Fruit fly (Drosophila melanogaster) whole organism, embryonic: Measurements from ENCODE around the gene numb.

Experiments
- Antp ChIP-seq: fragments of 200-800 bp; sonication (Bioruptor generic); optimal IDR thresholded peaks from 3 replicates; lab custom pipeline; 2016; ENCODE audit warnings: missing biosample characterization, missing genetic modification characterization
- Asciz ChIP-seq: fragments of 200-800 bp; sonication (Bioruptor generic); optimal IDR thresholded peaks from 2 replicates; lab custom pipeline; 2017; ENCODE audit warnings: missing biosample characterization, mild to moderate bottlenecking, missing genetic modification characterization, missing genetic modification reagents
- CG10209 ChIP-seq: fragments of 200-800 bp; sonication (Bioruptor generic); optimal IDR thresholded peaks from 3 replicates; lab custom pipeline; 2017; ENCODE audit warnings: missing biosample characterization, mild to moderate bottlenecking, missing genetic modification characterization, missing genetic modification reagents
- CG10543 ChIP-seq: fragments of 200-800 bp; sonication (Bioruptor generic); optimal IDR thresholded peaks from 3 replicates; lab custom pipeline; 2017; ENCODE audit warnings: missing biosample characterization, mild to moderate bottlenecking, missing genetic modification characterization, moderate library complexity
- CG10979 ChIP-seq: fragments of 200-800 bp; sonication (Bioruptor generic); optimal IDR thresholded peaks from 2 replicates; lab custom pipeline; 2018; ENCODE audit warnings: missing biosample characterization, mild to moderate bottlenecking, missing genetic modification characterization, moderate library complexity
- CG11247 ChIP-seq: fragments of 200-800 bp; sonication (Bioruptor generic); IDR thresholded peaks from 2 replicates; pipeline ENCODE4 v1.3.6; 2022; ENCODE audit warnings: missing biosample characterization, missing genetic modification characterization
- CG11695 ChIP-seq: fragments of 200-800 bp; sonication (Bioruptor generic); IDR thresholded peaks from 3 replicates; pipeline ENCODE4 v1.3.6; 2022; ENCODE audit warnings: missing biosample characterization, missing genetic modification characterization
- CG12104 ChIP-seq: fragments of 200-800 bp; sonication (Bioruptor generic); optimal IDR thresholded peaks from 3 replicates; lab custom pipeline; 2016; ENCODE audit warnings: missing biosample characterization, missing genetic modification characterization
- CG12219 ChIP-seq: fragments of 200-800 bp; sonication (Bioruptor generic); optimal IDR thresholded peaks from 3 replicates; lab custom pipeline; 2018; ENCODE audit warnings: missing biosample characterization, mild to moderate bottlenecking, missing genetic modification characterization
- CG12236 ChIP-seq: fragments of 200-800 bp; sonication (Bioruptor generic); optimal IDR thresholded peaks from 2 replicates; lab custom pipeline; 2016; ENCODE audit warnings: missing biosample characterization, missing genetic modification characterization
- CG12659 ChIP-seq: fragments of 200-800 bp; sonication (Bioruptor generic); optimal IDR thresholded peaks from 3 replicates; lab custom pipeline; 2017; ENCODE audit warnings: mild to moderate bottlenecking, missing biosample characterization, missing genetic modification reagents, missing genetic modification characterization
- CG13894 ChIP-seq: fragments of 200-800 bp; sonication (Bioruptor generic); optimal IDR thresholded peaks from 3 replicates; lab custom pipeline; 2018; ENCODE audit warnings: missing biosample characterization, mild to moderate bottlenecking, missing genetic modification characterization, moderate library complexity
- CG17186 ChIP-seq: fragments of 200-800 bp; sonication (Bioruptor generic); optimal IDR thresholded peaks from 3 replicates; lab custom pipeline; 2017; ENCODE audit warnings: missing biosample characterization, missing genetic modification reagents, missing genetic modification characterization
- CG18011 ChIP-seq: fragments of 200-800 bp; sonication (Bioruptor generic); optimal IDR thresholded peaks from 2 replicates; lab custom pipeline; 2017; ENCODE audit warnings: missing biosample characterization, missing genetic modification characterization, mild to moderate bottlenecking, moderate library complexity, missing genotype
- CG18476 ChIP-seq: fragments of 200-800 bp; sonication (Bioruptor generic); optimal IDR thresholded peaks from 2 replicates; lab custom pipeline; 2016; ENCODE audit warnings: missing biosample characterization, mild to moderate bottlenecking, missing genetic modification characterization
- CG2116 ChIP-seq: fragments of 200-800 bp; sonication (Bioruptor generic); optimal IDR thresholded peaks from 3 replicates; lab custom pipeline; 2018; ENCODE audit warnings: missing biosample characterization, mild to moderate bottlenecking, missing genetic modification characterization
- CG31441 ChIP-seq: fragments of 200-800 bp; sonication (Bioruptor generic); IDR thresholded peaks from 2 replicates; pipeline ENCODE4 v1.3.6; 2022; ENCODE audit warnings: missing biosample characterization, missing genetic modification characterization
- CG34224 ChIP-seq: fragments of 200-800 bp; sonication (Bioruptor generic); IDR thresholded peaks from 3 replicates; pipeline ENCODE4 v1.3.6; 2022; ENCODE audit warnings: missing biosample characterization, missing genetic modification characterization; ENCODE audit not compliant: partially characterized antibody
- CG4730 ChIP-seq: fragments of 200-800 bp; sonication (Bioruptor generic); IDR thresholded peaks from 2 replicates; pipeline ENCODE4 v1.3.6; 2022; ENCODE audit warnings: missing biosample characterization, missing genetic modification characterization
- CG7556 ChIP-seq: fragments of 200-800 bp; sonication (Bioruptor generic); optimal IDR thresholded peaks from 2 replicates; lab custom pipeline; 2017; ENCODE audit warnings: missing biosample characterization, mild to moderate bottlenecking, missing genetic modification characterization
- CG7987 ChIP-seq: fragments of 200-800 bp; sonication (Bioruptor generic); optimal IDR thresholded peaks from 2 replicates; lab custom pipeline; 2018; ENCODE audit warnings: missing biosample characterization, mild to moderate bottlenecking, missing genetic modification characterization, moderate library complexity
- CG9876 ChIP-seq: fragments of 200-800 bp; sonication (Bioruptor generic); optimal IDR thresholded peaks from 2 replicates; lab custom pipeline; 2016; ENCODE audit warnings: missing biosample characterization, missing genetic modification characterization
- CkIIα-i1 ChIP-seq: fragments of 200-800 bp; sonication (Bioruptor generic); IDR thresholded peaks from 2 replicates; pipeline ENCODE4 v1.3.6; 2022; ENCODE audit warnings: missing biosample characterization, missing genetic modification characterization
- Dip2 ChIP-seq: fragments of 200-800 bp; sonication (Bioruptor generic); IDR thresholded peaks from 2 replicates; pipeline ENCODE4 v1.3.6; 2022; ENCODE audit warnings: missing biosample characterization, missing genetic modification characterization
- Dref ChIP-seq: fragments of 200-800 bp; sonication (Bioruptor generic); IDR thresholded peaks from 2 replicates; pipeline ENCODE4 v1.3.6; 2022; ENCODE audit warnings: missing biosample characterization, missing genetic modification characterization
- Ets65A ChIP-seq: fragments of 200-800 bp; sonication (Bioruptor generic); peaks from one replicate; lab custom pipeline; 2016; ENCODE audit warnings: missing biosample characterization, missing genetic modification characterization
- Hsf ChIP-seq: fragments of 200-800 bp; sonication (Bioruptor generic); optimal IDR thresholded peaks from 3 replicates; lab custom pipeline; 2016; ENCODE audit warnings: missing biosample characterization, missing genetic modification characterization
- MBD-R2 ChIP-seq: fragments of 200-800 bp; sonication (Bioruptor generic); IDR thresholded peaks from 2 replicates; pipeline ENCODE4 v1.3.6; 2022; ENCODE audit warnings: missing biosample characterization, missing genetic modification characterization
- MTF-1 ChIP-seq: fragments of 200-800 bp; sonication (Bioruptor generic); optimal IDR thresholded peaks from 2 replicates; lab custom pipeline; 2018; ENCODE audit warnings: missing biosample characterization, mild to moderate bottlenecking, missing genetic modification characterization, borderline replicate concordance
- Mad ChIP-seq: fragments of 200-800 bp; sonication (Bioruptor generic); optimal IDR thresholded peaks from 2 replicates; lab custom pipeline; 2016; ENCODE audit warnings: missing biosample characterization, missing genetic modification characterization
- NK7.1 ChIP-seq: fragments of 200-800 bp; sonication (Bioruptor generic); optimal IDR thresholded peaks from 3 replicates; lab custom pipeline; 2016; ENCODE audit warnings: missing biosample characterization, missing genetic modification characterization
- Nf-YA ChIP-seq: fragments of 200-800 bp; sonication (Bioruptor generic); IDR thresholded peaks from 2 replicates; pipeline ENCODE4 v1.3.6; 2022; ENCODE audit warnings: missing biosample characterization, missing genetic modification characterization
- Nf-YB ChIP-seq: fragments of 200-800 bp; sonication (Bioruptor generic); optimal IDR thresholded peaks from 3 replicates; lab custom pipeline; 2019; ENCODE audit warnings: missing biosample characterization, mild to moderate bottlenecking, missing genetic modification characterization, moderate library complexity
- Rx ChIP-seq: fragments of 200-800 bp; sonication (Bioruptor generic); IDR thresholded peaks from 2 replicates; pipeline ENCODE4 v1.3.6; 2022; ENCODE audit warnings: missing biosample characterization, missing genetic modification characterization
- ac ChIP-seq: fragments of 200-800 bp; sonication (Bioruptor generic); optimal IDR thresholded peaks from 3 replicates; lab custom pipeline; 2017; ENCODE audit warnings: missing biosample characterization, mild to moderate bottlenecking, missing genetic modification characterization
- bbx ChIP-seq: fragments of 200-800 bp; sonication (Bioruptor generic); IDR thresholded peaks from 2 replicates; pipeline ENCODE4 v1.3.6; 2022; ENCODE audit warnings: missing biosample characterization, missing genetic modification characterization; ENCODE audit not compliant: partially characterized antibody
- cad ChIP-seq: fragments of >200 bp; optimal IDR thresholded peaks from 2 replicates; lab custom pipeline; 2017; ENCODE audit warnings: missing biosample characterization, missing genetic modification characterization
- dan ChIP-seq: fragments of 200-800 bp; sonication (Bioruptor generic); IDR thresholded peaks from 2 replicates; pipeline ENCODE4 v1.3.6; 2022; ENCODE audit warnings: missing biosample characterization, missing genetic modification characterization
- en ChIP-seq: fragments of 200-800 bp; sonication (Bioruptor generic); optimal IDR thresholded peaks from 2 replicates; lab custom pipeline; 2016; ENCODE audit warnings: missing biosample characterization, missing genetic modification characterization
- ham ChIP-seq: fragments of 200-800 bp; sonication (Bioruptor generic); IDR thresholded peaks from 2 replicates; pipeline ENCODE4 v1.3.6; 2022; ENCODE audit warnings: missing biosample characterization, missing genetic modification characterization
- jumu ChIP-seq: fragments of 200-800 bp; sonication (Bioruptor generic); optimal IDR thresholded peaks from 3 replicates; lab custom pipeline; 2016; ENCODE audit warnings: missing biosample characterization, missing genetic modification characterization
- nmo ChIP-seq: fragments of 200-800 bp; sonication (Bioruptor generic); optimal IDR thresholded peaks from 2 replicates; lab custom pipeline; 2018; ENCODE audit warnings: missing biosample characterization, mild to moderate bottlenecking, missing genetic modification characterization, moderate library complexity
- nom ChIP-seq: fragments of 200-800 bp; sonication (Bioruptor generic); optimal IDR thresholded peaks from 2 replicates; lab custom pipeline; 2017; ENCODE audit warnings: missing biosample characterization, missing genetic modification characterization, mild to moderate bottlenecking, moderate library complexity, missing genetic modification reagents
- pan ChIP-seq, 4 experiments: fragments of >200 bp in 3 of 4; fragments of 200-800 bp in 1 of 4; sonication (Bioruptor generic) in 1 of 4; optimal IDR thresholded peaks in 3 of 4; IDR thresholded peaks in 1 of 4; 2 replicates each; pipeline versions ENCODE4 v1.3.6 to Lab custom; 2017 to 2022; ENCODE audit warnings: missing biosample characterization in 2 of 4, missing genetic modification characterization in 2 of 4, mixed read lengths in 1 of 4
- phol ChIP-seq: fragments of 200-800 bp; sonication (Bioruptor generic); optimal IDR thresholded peaks from 3 replicates; lab custom pipeline; 2018; ENCODE audit warnings: missing biosample characterization, mild to moderate bottlenecking, missing genetic modification characterization, moderate library complexity
- scrt ChIP-seq: fragments of 200-800 bp; sonication (Bioruptor generic); optimal IDR thresholded peaks from 2 replicates; lab custom pipeline; 2018; ENCODE audit warnings: missing biosample characterization, mild to moderate bottlenecking, missing genetic modification characterization, moderate library complexity
- sima ChIP-seq: fragments of 200-800 bp; sonication (Bioruptor generic); optimal IDR thresholded peaks from 2 replicates; lab custom pipeline; 2016; ENCODE audit warnings: missing biosample characterization, missing genetic modification characterization
- so ChIP-seq: fragments of 200-800 bp; sonication (Bioruptor generic); IDR thresholded peaks from 3 replicates; pipeline ENCODE4 v1.3.6; 2022; ENCODE audit warnings: missing biosample characterization, missing genetic modification characterization
- unc-4 ChIP-seq: fragments of 200-800 bp; sonication (Bioruptor generic); IDR thresholded peaks from 2 replicates; pipeline ENCODE4 v1.3.6; 2022; ENCODE audit warnings: missing biosample characterization, missing genetic modification characterization; ENCODE audit not compliant: partially characterized antibody

The numb gene

DNA sequence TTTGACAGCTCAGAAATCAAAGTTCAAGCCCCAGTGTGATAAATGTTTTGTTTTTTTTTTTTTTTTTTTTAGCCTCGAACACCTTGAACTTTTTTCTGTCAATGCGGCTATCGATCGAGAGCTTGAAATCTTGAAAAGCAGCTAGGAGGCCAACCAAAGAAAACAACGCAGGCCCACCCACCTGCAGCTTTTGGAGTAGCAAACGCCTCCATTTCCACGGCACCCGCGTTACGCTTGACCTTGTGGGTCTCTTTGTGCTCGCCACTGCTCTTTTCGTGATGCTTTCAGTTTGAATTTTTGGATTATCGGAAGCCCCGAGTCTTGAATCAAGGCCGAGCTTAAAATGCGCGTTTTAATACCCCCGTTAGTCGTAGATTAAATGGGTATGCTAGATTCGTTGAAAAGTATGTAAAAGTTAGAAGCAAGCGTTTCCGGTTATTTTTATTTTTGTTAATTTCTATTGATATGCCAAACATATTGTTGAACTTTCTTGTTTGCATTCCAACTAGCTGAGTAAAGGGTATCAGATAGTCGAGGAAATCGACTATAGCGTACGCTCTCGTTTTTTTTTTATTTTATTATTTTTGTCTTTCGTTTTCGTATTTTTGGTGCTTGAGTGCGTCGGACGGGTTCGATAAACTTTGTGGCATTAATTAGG lies 65.6 kb downstream of the numb start (continued):
- peak; percentile 36 for TF ChIP-seq CG12104 (GFP tag; lab: Kevin White, UChicago)
- TF ChIP-seq cad (GFP tag; lab: Kevin White, UChicago) = no peak
- peak; percentile 38 for TF ChIP-seq CG18476
- peak; percentile 54 for TF ChIP-seq phol (tag; lab: Kevin White, UChicago)
- TF ChIP-seq CG7556 (GFP tag; lab: Kevin White, UChicago) = peak; percentile 78
- no peak for TF ChIP-seq nom (GFP tag; lab: Kevin White, UChicago)
- peak; percentile 58 for TF ChIP-seq nmo (GFP tag; lab: Kevin White, UChicago)
- TF ChIP-seq Ets65A (GFP tag; lab: Kevin White, UChicago) = no peak
- no peak for TF ChIP-seq CG10543 (GFP tag; lab: Kevin White, UChicago)
- TF ChIP-seq scrt = peak; percentile 26
- TF ChIP-seq unc-4 = no peak
- no peak for TF ChIP-seq CG34224
- peak; percentile 55 for TF ChIP-seq Asciz
- TF ChIP-seq CG7987 (GFP tag; lab: Kevin White, UChicago) = no peak
- peak; percentile 82 for TF ChIP-seq CG11695 (GFP tag; lab: Robert Waterston, UW)
- no peak for TF ChIP-seq Antp (GFP tag; lab: Kevin White, UChicago)
- TF ChIP-seq CG2116 (GFP tag; lab: Kevin White, UChicago) = peak; percentile 10
- peak; percentile 67; the same call in 1 of the 2 replicates for TF ChIP-seq CG11247 (GFP tag; lab: Robert Waterston, UW)
- no peak for TF ChIP-seq Dref (GFP tag; lab: Robert Waterston, UW)
- no peak for TF ChIP-seq CG13894 (tag; lab: Kevin White, UChicago)
- peak; percentile 72 for TF ChIP-seq Hsf
- TF ChIP-seq Mad = peak; percentile 44
- peak; percentile 83 for TF ChIP-seq so
- 0 out of 2 replicates have a peak, but pooled peaks have one; percentile 27 for TF ChIP-seq ham
- no peak for TF ChIP-seq en
- peak; percentile 19 for TF ChIP-seq jumu (GFP tag; lab: Kevin White, UChicago)
- peak; percentile 67 for TF ChIP-seq CG10209 (GFP tag; lab: Kevin White, UChicago)
- TF ChIP-seq sima (GFP tag; lab: Kevin White, UChicago) = no peak
- TF ChIP-seq CG12659 (GFP tag; lab: Kevin White, UChicago) = peak; percentile 82
- TF ChIP-seq Rx (GFP tag; lab: Robert Waterston, UW) = peak; percentile 55
- TF ChIP-seq Nf-YB (GFP tag; lab: Kevin White, UChicago) = peak; percentile 28
- TF ChIP-seq CG18011 (GFP tag; lab: Kevin White, UChicago) = peak; percentile 13
- TF ChIP-seq CG12236 = no peak
- peak; percentile 67 for TF ChIP-seq CG31441 (GFP tag; lab: Robert Waterston, UW)
- TF ChIP-seq CG9876 = no peak
- no peak for TF ChIP-seq CG17186 (GFP tag; lab: Kevin White, UChicago)
- TF ChIP-seq CG10979 (tag; lab: Kevin White, UChicago) = peak; percentile 36
- no peak for TF ChIP-seq dan
- TF ChIP-seq pan (optimal IDR thresholded peaks at IDR 0.05; lab: Kevin White, UChicago) = no peak
- peak in 1 of 2 experiments; percentile 89 for TF ChIP-seq pan (GFP tag; optimal IDR thresholded peaks at IDR 0.05 in 1 of 2, IDR thresholded peaks at IDR 0.05 in 1 of 2)
- peak; percentile 67 for TF ChIP-seq Nf-YA
- TF ChIP-seq ac (GFP tag; lab: Kevin White, UChicago) = no peak
- no peak for TF ChIP-seq NK7.1 (GFP tag; lab: Kevin White, UChicago)
- TF ChIP-seq CkIIα-i1 (GFP tag; lab: Robert Waterston, UW) = peak; percentile 11; the same call in 1 of the 2 replicates
- no peak for TF ChIP-seq Dip2
- TF ChIP-seq MTF-1 (GFP tag; lab: Kevin White, UChicago) = no peak
- TF ChIP-seq CG4730 = peak; percentile 74
- TF ChIP-seq bbx (GFP tag; lab: Robert Waterston, UW) = no peak
- peak; percentile 46 for TF ChIP-seq CG12219 (GFP tag; lab: Kevin White, UChicago)
- TF ChIP-seq MBD-R2 (GFP tag; lab: Robert Waterston, UW) = peak; percentile 53; the same call in 1 of the 2 replicates
